Fruit fly (Drosophila melanogaster) whole organism, embryonic: Measurements from ENCODE around the gene CG42822.
A peak's percentile ranks its signal among the peaks of the same experiment; 100 is the strongest.

Experiments
- Ada2b ChIP-seq: fragments of 200-800 bp; sonication (Bioruptor generic); IDR thresholded peaks from 2 replicates; pipeline ENCODE4 v1.3.6; 2022; ENCODE audit warnings: missing biosample characterization, missing genetic modification characterization
- CG11504 ChIP-seq: fragments of 200-800 bp; sonication (Bioruptor generic); optimal IDR thresholded peaks from 3 replicates; lab custom pipeline; 2019; ENCODE audit warnings: missing biosample characterization, mild to moderate bottlenecking, missing genetic modification characterization, moderate library complexity
- CG12104 ChIP-seq: fragments of 200-800 bp; sonication (Bioruptor generic); optimal IDR thresholded peaks from 3 replicates; lab custom pipeline; 2016; ENCODE audit warnings: missing biosample characterization, missing genetic modification characterization
- CG12744 ChIP-seq: fragments of 200-800 bp; sonication (Bioruptor generic); optimal IDR thresholded peaks from 2 replicates; lab custom pipeline; 2016; ENCODE audit warnings: missing biosample characterization, missing genetic modification characterization
- CG12942 ChIP-seq: fragments of 200-800 bp; sonication (Bioruptor generic); optimal IDR thresholded peaks from 3 replicates; lab custom pipeline; 2016; ENCODE audit warnings: missing biosample characterization, missing genetic modification characterization
- CG13287 ChIP-seq: fragments of 200-800 bp; sonication (Bioruptor generic); IDR thresholded peaks from 2 replicates; pipeline ENCODE4 v1.3.6; 2022; ENCODE audit warnings: missing biosample characterization, missing genetic modification characterization; ENCODE audit not compliant: partially characterized antibody
- CG1529 ChIP-seq: fragments of 200-800 bp; sonication (Bioruptor generic); optimal IDR thresholded peaks from 3 replicates; lab custom pipeline; 2018; ENCODE audit warnings: missing biosample characterization, missing genetic modification characterization
- CG15479 ChIP-seq: fragments of 200-800 bp; sonication (Bioruptor generic); optimal IDR thresholded peaks from 3 replicates; lab custom pipeline; 2019; ENCODE audit warnings: missing biosample characterization, mild to moderate bottlenecking, missing genetic modification characterization, moderate library complexity
- CG16815 ChIP-seq: fragments of 200-800 bp; sonication (Bioruptor generic); optimal IDR thresholded peaks from 3 replicates; lab custom pipeline; 2017; ENCODE audit warnings: missing biosample characterization, mild to moderate bottlenecking, missing genetic modification characterization
- CG16863 ChIP-seq: fragments of 200-800 bp; sonication (Bioruptor generic); optimal IDR thresholded peaks from 3 replicates; lab custom pipeline; 2016; ENCODE audit warnings: missing biosample characterization, missing genetic modification characterization
- CG17361 ChIP-seq: fragments of 200-800 bp; sonication (Bioruptor generic); IDR thresholded peaks from 3 replicates; pipeline ENCODE4 v1.3.6; 2022; ENCODE audit warnings: missing biosample characterization, missing genetic modification characterization
- CG2129 ChIP-seq: fragments of 200-800 bp; sonication (Bioruptor generic); IDR thresholded peaks from 2 replicates; pipeline ENCODE4 v1.3.6; 2022; ENCODE audit warnings: missing biosample characterization, missing genetic modification characterization; ENCODE audit not compliant: partially characterized antibody
- CG2875 ChIP-seq: fragments of 200-800 bp; sonication (Bioruptor generic); optimal IDR thresholded peaks from 2 replicates; lab custom pipeline; 2017; ENCODE audit warnings: missing biosample characterization, mild to moderate bottlenecking, missing genetic modification characterization, missing genetic modification reagents
- CG31365 ChIP-seq: fragments of 200-800 bp; sonication (Bioruptor generic); optimal IDR thresholded peaks from 2 replicates; lab custom pipeline; 2018; ENCODE audit warnings: missing biosample characterization, mild to moderate bottlenecking, missing genetic modification characterization
- CG4360 ChIP-seq: fragments of 200-800 bp; sonication (Bioruptor generic); IDR thresholded peaks from 2 replicates; pipeline ENCODE4 v1.3.6; 2022; ENCODE audit warnings: missing biosample characterization, missing genetic modification characterization
- CG7372 ChIP-seq: fragments of 200-800 bp; sonication (Bioruptor generic); IDR thresholded peaks from 2 replicates; pipeline ENCODE4 v1.3.6; 2022; ENCODE audit warnings: missing biosample characterization, missing genetic modification characterization
- CG7745 ChIP-seq: fragments of 200-800 bp; sonication (Bioruptor generic); optimal IDR thresholded peaks from 2 replicates; lab custom pipeline; 2018; ENCODE audit warnings: missing biosample characterization, mild to moderate bottlenecking, missing genetic modification characterization, moderate library complexity
- CG7928 ChIP-seq: fragments of 200-800 bp; sonication (Bioruptor generic); optimal IDR thresholded peaks from 2 replicates; lab custom pipeline; 2017; ENCODE audit warnings: missing biosample characterization, mild to moderate bottlenecking, missing genetic modification characterization
- CG8281 ChIP-seq: fragments of 200-800 bp; sonication (Bioruptor generic); optimal IDR thresholded peaks from 2 replicates; lab custom pipeline; 2018; ENCODE audit warnings: missing biosample characterization, mild to moderate bottlenecking, missing genetic modification characterization, moderate library complexity
- CG8765 ChIP-seq: fragments of 200-800 bp; sonication (Bioruptor generic); IDR thresholded peaks from 2 replicates; pipeline ENCODE4 v1.3.6; 2022; ENCODE audit warnings: missing biosample characterization, missing genetic modification characterization
- Chrac-16 ChIP-seq: fragments of 200-800 bp; sonication (Bioruptor generic); optimal IDR thresholded peaks from 3 replicates; lab custom pipeline; 2016; ENCODE audit warnings: missing biosample characterization, missing genetic modification characterization
- Dbx ChIP-seq: fragments of 200-800 bp; sonication (Bioruptor generic); IDR thresholded peaks from 3 replicates; pipeline ENCODE4 v1.3.6; 2022; ENCODE audit warnings: missing biosample characterization, missing genetic modification characterization
- Dek ChIP-seq: fragments of 200-800 bp; sonication (Bioruptor generic); optimal IDR thresholded peaks from 3 replicates; lab custom pipeline; 2019; ENCODE audit warnings: missing biosample characterization, mild to moderate bottlenecking, missing genetic modification characterization, moderate library complexity
- Dp ChIP-seq: fragments of 200-800 bp; sonication (Bioruptor generic); optimal IDR thresholded peaks from 2 replicates; lab custom pipeline; 2018; ENCODE audit warnings: missing biosample characterization, mild to moderate bottlenecking, missing genetic modification characterization, moderate library complexity
- Ets65A ChIP-seq: fragments of 200-800 bp; sonication (Bioruptor generic); peaks from one replicate; lab custom pipeline; 2016; ENCODE audit warnings: missing biosample characterization, missing genetic modification characterization
- Fer1 ChIP-seq: fragments of 200-800 bp; sonication (Bioruptor generic); optimal IDR thresholded peaks from 2 replicates; lab custom pipeline; 2017; ENCODE audit warnings: missing biosample characterization, mild to moderate bottlenecking, missing genetic modification characterization
- H15 ChIP-seq: fragments of 200-800 bp; sonication (Bioruptor generic); IDR thresholded peaks from 3 replicates; pipeline ENCODE4 v1.3.6; 2022; ENCODE audit warnings: missing biosample characterization, missing genetic modification characterization
- Hey ChIP-seq: fragments of 200-800 bp; sonication (Bioruptor generic); optimal IDR thresholded peaks from 3 replicates; lab custom pipeline; 2018; ENCODE audit warnings: missing biosample characterization, mild to moderate bottlenecking, missing genetic modification characterization
- Nf-YB ChIP-seq: fragments of 200-800 bp; sonication (Bioruptor generic); optimal IDR thresholded peaks from 3 replicates; lab custom pipeline; 2019; ENCODE audit warnings: missing biosample characterization, mild to moderate bottlenecking, missing genetic modification characterization, moderate library complexity
- PHDP ChIP-seq: fragments of 200-800 bp; sonication (Bioruptor generic); optimal IDR thresholded peaks from 3 replicates; lab custom pipeline; 2018; ENCODE audit warnings: missing biosample characterization, mild to moderate bottlenecking, missing genetic modification characterization, moderate library complexity
- Ssrp ChIP-seq: fragments of 200-800 bp; sonication (Bioruptor generic); optimal IDR thresholded peaks from 2 replicates; lab custom pipeline; 2018; ENCODE audit warnings: missing biosample characterization, mild to moderate bottlenecking, missing genetic modification characterization, moderate library complexity
- Usf ChIP-seq: fragments of 200-800 bp; sonication (Bioruptor generic); optimal IDR thresholded peaks from 2 replicates; lab custom pipeline; 2017; ENCODE audit warnings: missing genotype, missing biosample characterization, missing genetic modification characterization
- bigmax ChIP-seq: fragments of 200-800 bp; sonication (Bioruptor generic); optimal IDR thresholded peaks from 2 replicates; lab custom pipeline; 2018; ENCODE audit warnings: missing biosample characterization, mild to moderate bottlenecking, missing genetic modification characterization
- br ChIP-seq: fragments of >200 bp; optimal IDR thresholded peaks from 2 replicates; lab custom pipeline; 2017
- chif ChIP-seq, 2 experiments: fragments of 200-800 bp; sonication (Bioruptor generic); optimal IDR thresholded peaks; 3 replicates each; lab custom pipeline; 2016; ENCODE audit warnings: missing biosample characterization in 2 of 2, missing genetic modification characterization in 2 of 2
- crol ChIP-seq: fragments of 200-800 bp; sonication (Bioruptor generic); IDR thresholded peaks from 2 replicates; pipeline ENCODE4 v1.3.6; 2022; ENCODE audit warnings: missing biosample characterization, missing genetic modification characterization
- dpn ChIP-seq, 2 experiments: fragments of 200-800 bp; sonication (Bioruptor generic); optimal IDR thresholded peaks; 3 replicates each; lab custom pipeline; 2016; ENCODE audit warnings: missing biosample characterization in 2 of 2, missing genetic modification characterization in 2 of 2
- fd102C ChIP-seq: fragments of 200-800 bp; sonication (Bioruptor generic); optimal IDR thresholded peaks from 2 replicates; lab custom pipeline; 2018; ENCODE audit warnings: missing biosample characterization, mild to moderate bottlenecking, missing genetic modification characterization, moderate library complexity
- fd96Cb ChIP-seq: fragments of 200-800 bp; sonication (Bioruptor generic); optimal IDR thresholded peaks from 2 replicates; lab custom pipeline; 2018; ENCODE audit warnings: missing biosample characterization, mild to moderate bottlenecking, missing genetic modification characterization, moderate library complexity
- fu2 ChIP-seq: fragments of 200-800 bp; sonication (Bioruptor generic); optimal IDR thresholded peaks from 2 replicates; lab custom pipeline; 2016; ENCODE audit warnings: missing biosample characterization, missing genetic modification characterization
- gce ChIP-seq: fragments of 200-800 bp; sonication (Bioruptor generic); IDR thresholded peaks from 3 replicates; pipeline ENCODE4 v1.3.6; 2022; ENCODE audit warnings: missing biosample characterization, missing genetic modification characterization
- gfzf ChIP-seq: fragments of 200-800 bp; sonication (Bioruptor generic); optimal IDR thresholded peaks from 2 replicates; lab custom pipeline; 2016; ENCODE audit warnings: missing biosample characterization, mild to moderate bottlenecking, missing genetic modification characterization, moderate library complexity
- ham ChIP-seq: fragments of 200-800 bp; sonication (Bioruptor generic); IDR thresholded peaks from 2 replicates; pipeline ENCODE4 v1.3.6; 2022; ENCODE audit warnings: missing biosample characterization, missing genetic modification characterization
- pfk ChIP-seq: fragments of 200-800 bp; sonication (Bioruptor generic); optimal IDR thresholded peaks from 2 replicates; lab custom pipeline; 2018; ENCODE audit warnings: missing biosample characterization, mild to moderate bottlenecking, missing genetic modification characterization, moderate library complexity
- psq ChIP-seq: fragments of 200-800 bp; sonication (Bioruptor generic); optimal IDR thresholded peaks from 2 replicates; lab custom pipeline; 2017; ENCODE audit warnings: missing biosample characterization, missing genetic modification characterization
- pum ChIP-seq: fragments of 200-800 bp; sonication (Bioruptor generic); optimal IDR thresholded peaks from 2 replicates; lab custom pipeline; 2016; ENCODE audit warnings: missing biosample characterization, missing genetic modification characterization
- ranshi ChIP-seq: fragments of 200-800 bp; sonication (Bioruptor generic); IDR thresholded peaks from 2 replicates; pipeline ENCODE4 v1.3.6; 2022; ENCODE audit warnings: missing biosample characterization, missing genetic modification characterization
- sima ChIP-seq: fragments of 200-800 bp; sonication (Bioruptor generic); optimal IDR thresholded peaks from 2 replicates; lab custom pipeline; 2016; ENCODE audit warnings: missing biosample characterization, missing genetic modification characterization
- tgo ChIP-seq: fragments of 200-800 bp; sonication (Bioruptor generic); IDR thresholded peaks from 3 replicates; pipeline ENCODE4 v1.3.6; 2022; ENCODE audit warnings: missing biosample characterization, missing genetic modification characterization
- tx ChIP-seq: fragments of 200-800 bp; sonication (Bioruptor generic); optimal IDR thresholded peaks from 2 replicates; lab custom pipeline; 2016; ENCODE audit warnings: missing biosample characterization, missing genetic modification characterization

Gene CG42822

DNA sequence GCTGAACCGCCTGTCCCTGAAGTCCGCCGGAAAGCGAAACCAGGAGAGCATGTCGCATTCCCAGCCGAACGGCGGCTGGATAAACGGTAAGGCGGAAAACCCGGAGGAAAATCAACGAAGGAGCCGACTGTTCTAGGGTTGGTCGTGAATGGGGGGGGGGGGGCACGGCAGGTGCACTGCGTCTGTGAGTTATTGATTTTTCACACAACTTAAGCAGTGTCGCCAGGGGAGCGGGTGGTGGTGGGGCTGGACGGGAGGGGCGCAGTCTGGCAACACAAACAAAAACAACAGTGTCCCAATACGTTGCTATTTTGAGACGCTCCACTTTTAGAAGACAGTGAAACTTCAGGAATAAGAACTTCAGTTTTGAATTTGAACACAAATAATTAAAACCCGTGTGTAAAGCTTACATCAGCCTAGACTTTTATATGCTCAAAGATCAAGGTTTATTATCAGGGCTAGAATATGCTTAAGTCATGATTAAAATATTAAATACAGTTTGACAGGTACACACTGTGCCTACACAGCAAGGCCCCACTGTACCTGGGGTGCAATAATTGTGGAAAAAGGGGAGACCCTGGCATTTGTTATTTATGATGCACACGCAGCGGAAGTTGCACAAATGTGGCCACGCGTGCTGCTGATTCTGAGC lies 27.4 kb upstream of the CG42822 start (continued):
- peak; percentile 36 for TF ChIP-seq CG16863 (GFP tag; lab: Kevin White, UChicago)
- peak; percentile 47 for TF ChIP-seq Chrac-16 (GFP tag; lab: Kevin White, UChicago)
- TF ChIP-seq Dp (GFP tag; lab: Kevin White, UChicago): no peak
- TF ChIP-seq CG8765 (GFP tag; lab: Robert Waterston, UW): peak; percentile 43; the same call in 1 of the 2 replicates
- peak; percentile 29 for TF ChIP-seq CG12104 (GFP tag; lab: Kevin White, UChicago)
- peak; percentile 72 for TF ChIP-seq Fer1 (GFP tag; lab: Kevin White, UChicago)
- TF ChIP-seq CG15479 (GFP tag; lab: Kevin White, UChicago): no peak
- no peak for TF ChIP-seq ham (GFP tag; lab: Robert Waterston, UW)
- peak; percentile 34 to 54 for TF ChIP-seq chif (GFP tag; optimal IDR thresholded peaks at IDR 0.05; lab: Kevin White, UChicago)
- peak; percentile 40; the same call in 1 of the 2 replicates for TF ChIP-seq CG4360 (GFP tag; lab: Robert Waterston, UW)
- peak; percentile 76 for TF ChIP-seq H15 (GFP tag; lab: Robert Waterston, UW)
- peak; percentile 34 for TF ChIP-seq Nf-YB (GFP tag; lab: Kevin White, UChicago)
- peak; percentile 6 to 64 for TF ChIP-seq dpn (GFP tag; optimal IDR thresholded peaks at IDR 0.05; lab: Kevin White, UChicago)
- TF ChIP-seq sima: no peak
- TF ChIP-seq gce (GFP tag; lab: Robert Waterston, UW): 0 out of 3 replicates have a peak, but pooled peaks have one; percentile 70
- TF ChIP-seq Dbx: 0 out of 3 replicates have a peak, but pooled peaks have one; percentile 20
- TF ChIP-seq br: no peak
- no peak for TF ChIP-seq CG13287
- peak; percentile 77 for TF ChIP-seq ranshi (GFP tag; lab: Robert Waterston, UW)
- TF ChIP-seq fd102C (GFP tag; lab: Kevin White, UChicago): no peak
- TF ChIP-seq bigmax (GFP tag; lab: Kevin White, UChicago): no peak
- TF ChIP-seq CG2875 (GFP tag; lab: Kevin White, UChicago): peak; percentile 71
- TF ChIP-seq tgo (GFP tag; lab: Robert Waterston, UW): peak; percentile 68
- TF ChIP-seq psq: no peak
- TF ChIP-seq Hey (tag; lab: Kevin White, UChicago): no peak
- TF ChIP-seq CG16815: peak; percentile 35
- TF ChIP-seq gfzf (GFP tag; lab: Kevin White, UChicago): no peak
- TF ChIP-seq CG7745 (tag; lab: Kevin White, UChicago): no peak
- TF ChIP-seq CG17361 (GFP tag; lab: Robert Waterston, UW): peak; percentile 63; the same call in 2 of the 3 replicates
- TF ChIP-seq pfk (GFP tag; lab: Kevin White, UChicago): no peak
- peak; percentile 50; the same call in 1 of the 2 replicates for TF ChIP-seq CG7372 (GFP tag; lab: Robert Waterston, UW)
- TF ChIP-seq CG1529 (GFP tag; lab: Kevin White, UChicago): peak; percentile 65
- TF ChIP-seq crol (GFP tag; lab: Robert Waterston, UW): peak; percentile 97
- TF ChIP-seq Ada2b: peak; percentile 63
- peak; percentile 65 for TF ChIP-seq Ssrp (tag; lab: Kevin White, UChicago)
- TF ChIP-seq CG31365 (tag; lab: Kevin White, UChicago): no peak
- no peak for TF ChIP-seq tx (GFP tag; lab: Kevin White, UChicago)
- no peak for TF ChIP-seq CG12744 (GFP tag; lab: Kevin White, UChicago)
- peak; percentile 18 for TF ChIP-seq Usf (GFP tag; lab: Kevin White, UChicago)
- peak; percentile 96 for TF ChIP-seq Ets65A (GFP tag; lab: Kevin White, UChicago)
- no peak for TF ChIP-seq Dek
- peak; percentile 38 for TF ChIP-seq pum (GFP tag; lab: Kevin White, UChicago)
- peak; percentile 71 for TF ChIP-seq PHDP
- TF ChIP-seq fd96Cb: peak; percentile 83
- no peak for TF ChIP-seq CG7928
- TF ChIP-seq CG8281 (tag; lab: Kevin White, UChicago): peak; percentile 51
- TF ChIP-seq CG12942 (GFP tag; lab: Kevin White, UChicago): no peak
- TF ChIP-seq CG2129: no peak
- TF ChIP-seq fu2 (GFP tag; lab: Kevin White, UChicago): no peak
- peak; percentile 85 for TF ChIP-seq CG11504 (tag; lab: Kevin White, UChicago)
